ENCODE assay signal across 1 fruit fly cellular context in genomic region chr3R:25647577-25648257, dm6.
TF ChIP-seq lines count a peak whose summit lies in the region.

No protein-coding gene starts in this region.

TF ChIP-seq in whole organism, embryonic, 481 proteins besides CTCF, POLR2A, EP300 and RAD21 (continued from another document and continues in another):
- TF ChIP-seq CG1647 (GFP tag; optimal IDR thresholded peaks at IDR 0.05; lab: Kevin White, UChicago) = no peak
- no peak for TF ChIP-seq en (GFP tag; optimal IDR thresholded peaks at IDR 0.05; lab: Kevin White, UChicago)
- TF ChIP-seq CG15696 (tag; optimal IDR thresholded peaks at IDR 0.05; lab: Kevin White, UChicago) = no peak
- TF ChIP-seq tna (GFP tag; IDR thresholded peaks at IDR 0.05; lab: Robert Waterston, UW; ENCODE audit: partially characterized antibody) = peak; percentile 89
- no peak for TF ChIP-seq CG9797 (GFP tag; optimal IDR thresholded peaks at IDR 0.05; lab: Kevin White, UChicago)
- peak; percentile 85 for TF ChIP-seq kni (GFP tag; optimal IDR thresholded peaks at IDR 0.05; lab: Kevin White, UChicago)
- no peak for TF ChIP-seq CrebB (tag; optimal IDR thresholded peaks at IDR 0.05; lab: Kevin White, UChicago)
- TF ChIP-seq bowl (GFP tag; IDR thresholded peaks at IDR 0.05; lab: Robert Waterston, UW) = no peak
- TF ChIP-seq CG10543 (GFP tag; optimal IDR thresholded peaks at IDR 0.05; lab: Kevin White, UChicago) = no peak
- no peak for TF ChIP-seq ab (GFP tag; optimal IDR thresholded peaks at IDR 0.05; lab: Kevin White, UChicago)
- no peak for TF ChIP-seq ase (GFP tag; IDR thresholded peaks at IDR 0.05; lab: Robert Waterston, UW)
- no peak for TF ChIP-seq CG9215 (GFP tag; IDR thresholded peaks at IDR 0.05; lab: Robert Waterston, UW)
- TF ChIP-seq CG14710 (tag; optimal IDR thresholded peaks at IDR 0.05; lab: Kevin White, UChicago) = no peak
- TF ChIP-seq CG7987 (GFP tag; optimal IDR thresholded peaks at IDR 0.05; lab: Kevin White, UChicago) = peak; percentile 7
- no peak for TF ChIP-seq zf30C (GFP tag; optimal IDR thresholded peaks at IDR 0.05; lab: Kevin White, UChicago)
- TF ChIP-seq sens-2 (GFP tag; IDR thresholded peaks at IDR 0.05; lab: Robert Waterston, UW) = no peak
- TF ChIP-seq tin (GFP tag; optimal IDR thresholded peaks at IDR 0.05; lab: Kevin White, UChicago) = no peak
- no peak for TF ChIP-seq Nf-YA (GFP tag; IDR thresholded peaks at IDR 0.05; lab: Robert Waterston, UW)
- peak; percentile 37 for TF ChIP-seq BEAF-32 (GFP tag; optimal IDR thresholded peaks at IDR 0.05; lab: Kevin White, UChicago)
- peak; percentile 45; the same call in 1 of the 2 replicates for TF ChIP-seq ara (GFP tag; IDR thresholded peaks at IDR 0.05; lab: Robert Waterston, UW)
- TF ChIP-seq Lim3 (GFP tag; IDR thresholded peaks at IDR 0.05; lab: Robert Waterston, UW) = no peak
- TF ChIP-seq CG42726 (GFP tag; IDR thresholded peaks at IDR 0.05; lab: Robert Waterston, UW; ENCODE audit: partially characterized antibody) = no peak; the same call in 1 of the 2 replicates
- no peak for TF ChIP-seq CG9609 (GFP tag; optimal IDR thresholded peaks at IDR 0.05; lab: Kevin White, UChicago)
- no peak for TF ChIP-seq Rx (GFP tag; IDR thresholded peaks at IDR 0.05; lab: Robert Waterston, UW)
- TF ChIP-seq btn (GFP tag; optimal IDR thresholded peaks at IDR 0.05; lab: Kevin White, UChicago) = no peak
- peak; percentile 43 for TF ChIP-seq CG18262 (tag; optimal IDR thresholded peaks at IDR 0.05; lab: Kevin White, UChicago)
- no peak for TF ChIP-seq lmd (GFP tag; IDR thresholded peaks at IDR 0.05; lab: Robert Waterston, UW)
- TF ChIP-seq ind (GFP tag; optimal IDR thresholded peaks at IDR 0.05; lab: Kevin White, UChicago) = no peak
- no peak for TF ChIP-seq emc (GFP tag; optimal IDR thresholded peaks at IDR 0.05; lab: Kevin White, UChicago)
- TF ChIP-seq vvl (GFP tag; IDR thresholded peaks at IDR 0.05; lab: Robert Waterston, UW) = 0 out of 2 replicates have a peak, but pooled peaks have one; percentile 57
- no peak for TF ChIP-seq CG7556 (GFP tag; optimal IDR thresholded peaks at IDR 0.05; lab: Kevin White, UChicago)
- TF ChIP-seq CG6272 (GFP tag; IDR thresholded peaks at IDR 0.05; lab: Robert Waterston, UW) = no peak
- TF ChIP-seq CG10979 (tag; optimal IDR thresholded peaks at IDR 0.05; lab: Kevin White, UChicago) = peak; percentile 37
- TF ChIP-seq CG10267 (tag; optimal IDR thresholded peaks at IDR 0.05; lab: Kevin White, UChicago) = no peak
- peak; percentile 66 for TF ChIP-seq Drgx (GFP tag; IDR thresholded peaks at IDR 0.05; lab: Robert Waterston, UW)
- no peak for TF ChIP-seq Jarid2 (GFP tag; optimal IDR thresholded peaks at IDR 0.05; lab: Kevin White, UChicago)
- no peak for TF ChIP-seq E2f1 (GFP tag; IDR thresholded peaks at IDR 0.05; lab: Robert Waterston, UW)
- peak; percentile 47 for TF ChIP-seq CG4707 (GFP tag; optimal IDR thresholded peaks at IDR 0.05; lab: Kevin White, UChicago)
- no peak for TF ChIP-seq CG31388 (GFP tag; optimal IDR thresholded peaks at IDR 0.05; lab: Kevin White, UChicago)
- no peak for TF ChIP-seq C15 (GFP tag; IDR thresholded peaks at IDR 0.05; lab: Robert Waterston, UW)
- TF ChIP-seq CG8944 (GFP tag; optimal IDR thresholded peaks at IDR 0.05; lab: Kevin White, UChicago) = no peak
- TF ChIP-seq CG17328 (GFP tag; IDR thresholded peaks at IDR 0.05; lab: Robert Waterston, UW) = peak; percentile 19; the same call in 1 of the 2 replicates
- peak; percentile 2 for TF ChIP-seq CG34376 (GFP tag; optimal IDR thresholded peaks at IDR 0.05; lab: Kevin White, UChicago)
- TF ChIP-seq PHDP (tag; optimal IDR thresholded peaks at IDR 0.05; lab: Kevin White, UChicago) = peak; percentile 12
- peak; percentile 68 for TF ChIP-seq Dll (GFP tag; IDR thresholded peaks at IDR 0.05; lab: Robert Waterston, UW; ENCODE audit: partially characterized antibody)
- TF ChIP-seq Ets65A (GFP tag; lab: Kevin White, UChicago) = peak; percentile 88
- peak; percentile 9 for TF ChIP-seq Dad (GFP tag; optimal IDR thresholded peaks at IDR 0.05; lab: Kevin White, UChicago)
- TF ChIP-seq CG1024 (GFP tag; IDR thresholded peaks at IDR 0.05; lab: Robert Waterston, UW) = no peak
- TF ChIP-seq az2 (GFP tag; optimal IDR thresholded peaks at IDR 0.05; lab: Kevin White, UChicago) = no peak
- TF ChIP-seq phol (tag; optimal IDR thresholded peaks at IDR 0.05; lab: Kevin White, UChicago) = peak; percentile 17
- no peak for TF ChIP-seq cato (GFP tag; optimal IDR thresholded peaks at IDR 0.05; lab: Kevin White, UChicago; ENCODE audit: borderline replicate concordance)
- TF ChIP-seq gem (tag; optimal IDR thresholded peaks at IDR 0.05; lab: Kevin White, UChicago) = peak; percentile 4
- no peak for TF ChIP-seq CG15514 (GFP tag; optimal IDR thresholded peaks at IDR 0.05; lab: Kevin White, UChicago)
- no peak for TF ChIP-seq bab2 (GFP tag; optimal IDR thresholded peaks at IDR 0.05; lab: Kevin White, UChicago)
- no peak for TF ChIP-seq Chrac-16 (GFP tag; optimal IDR thresholded peaks at IDR 0.05; lab: Kevin White, UChicago)
- no peak for TF ChIP-seq fd102C (GFP tag; optimal IDR thresholded peaks at IDR 0.05; lab: Kevin White, UChicago)
- no peak for TF ChIP-seq CG15073 (GFP tag; optimal IDR thresholded peaks at IDR 0.05; lab: Kevin White, UChicago)
- no peak for TF ChIP-seq org-1 (GFP tag; optimal IDR thresholded peaks at IDR 0.05; lab: Kevin White, UChicago)
- no peak for TF ChIP-seq z (GFP tag; IDR thresholded peaks at IDR 0.05; lab: Robert Waterston, UW)
- peak; percentile 98 for TF ChIP-seq Adf1 (GFP tag; IDR thresholded peaks at IDR 0.05; lab: Robert Waterston, UW)
- TF ChIP-seq CG10565 (GFP tag; optimal IDR thresholded peaks at IDR 0.05; lab: Kevin White, UChicago) = no peak
- TF ChIP-seq usp (GFP tag; optimal IDR thresholded peaks at IDR 0.05; lab: Kevin White, UChicago) = no peak
- TF ChIP-seq CG34422 (GFP tag; IDR thresholded peaks at IDR 0.05; lab: Robert Waterston, UW) = no peak
- TF ChIP-seq CG7786 (GFP tag; optimal IDR thresholded peaks at IDR 0.05; lab: Kevin White, UChicago) = no peak
- TF ChIP-seq CG9437 (GFP tag; optimal IDR thresholded peaks at IDR 0.05; lab: Kevin White, UChicago) = no peak
- TF ChIP-seq MBD-R2 (GFP tag; IDR thresholded peaks at IDR 0.05; lab: Robert Waterston, UW) = peak; percentile 44; the same call in 1 of the 2 replicates
- no peak for TF ChIP-seq CG10147 (GFP tag; optimal IDR thresholded peaks at IDR 0.05; lab: Kevin White, UChicago)
- TF ChIP-seq CG6791 (GFP tag; IDR thresholded peaks at IDR 0.05; lab: Robert Waterston, UW; ENCODE audit: partially characterized antibody) = peak; percentile 96
- TF ChIP-seq D19B (GFP tag; optimal IDR thresholded peaks at IDR 0.05; lab: Kevin White, UChicago) = no peak
- no peak for TF ChIP-seq Kr (GFP tag; optimal IDR thresholded peaks at IDR 0.05; lab: Kevin White, UChicago)
- peak; percentile 67 for TF ChIP-seq Scr (GFP tag; IDR thresholded peaks at IDR 0.05; lab: Robert Waterston, UW; ENCODE audit: partially characterized antibody)
- TF ChIP-seq CG16779 (GFP tag; IDR thresholded peaks at IDR 0.05; lab: Robert Waterston, UW) = no peak
- no peak; the same call in 1 of the 2 replicates for TF ChIP-seq CG14441 (GFP tag; IDR thresholded peaks at IDR 0.05; lab: Robert Waterston, UW)
- TF ChIP-seq Fer3 (tag; optimal IDR thresholded peaks at IDR 0.05; lab: Kevin White, UChicago) = no peak
- TF ChIP-seq Atf3 (GFP tag; optimal IDR thresholded peaks at IDR 0.05; lab: Kevin White, UChicago) = no peak
- TF ChIP-seq Hmx (GFP tag; optimal IDR thresholded peaks at IDR 0.05; lab: Kevin White, UChicago) = no peak
- TF ChIP-seq CG14667 (GFP tag; IDR thresholded peaks at IDR 0.05; lab: Robert Waterston, UW) = no peak
- TF ChIP-seq gro (GFP tag; optimal IDR thresholded peaks at IDR 0.05; lab: Kevin White, UChicago) = no peak
- TF ChIP-seq Stat92E (GFP tag; optimal IDR thresholded peaks at IDR 0.05; lab: Kevin White, UChicago) = no peak
- no peak for TF ChIP-seq ap (GFP tag; IDR thresholded peaks at IDR 0.05; lab: Robert Waterston, UW)
- TF ChIP-seq sc (optimal IDR thresholded peaks at IDR 0.05; lab: Kevin White, UChicago) = no peak
- no peak for TF ChIP-seq sc (GFP tag; optimal IDR thresholded peaks at IDR 0.05; lab: Kevin White, UChicago)
- TF ChIP-seq sr (GFP tag; IDR thresholded peaks at IDR 0.05; lab: Robert Waterston, UW) = peak; percentile 97
- peak; percentile 91 for TF ChIP-seq HLH4C (GFP tag; IDR thresholded peaks at IDR 0.05; lab: Robert Waterston, UW; ENCODE audit: partially characterized antibody)
- TF ChIP-seq wor (GFP tag; IDR thresholded peaks at IDR 0.05; lab: Robert Waterston, UW) = no peak
- TF ChIP-seq gt (GFP tag; IDR thresholded peaks at IDR 0.05; lab: Robert Waterston, UW) = no peak
- no peak for TF ChIP-seq H2.0 (GFP tag; IDR thresholded peaks at IDR 0.05; lab: Robert Waterston, UW)
- TF ChIP-seq HHEX (GFP tag; optimal IDR thresholded peaks at IDR 0.05; lab: Kevin White, UChicago) = no peak
- TF ChIP-seq CG13894 (tag; optimal IDR thresholded peaks at IDR 0.05; lab: Kevin White, UChicago) = no peak
- no peak for TF ChIP-seq ham (GFP tag; IDR thresholded peaks at IDR 0.05; lab: Robert Waterston, UW)
- TF ChIP-seq dpn (GFP tag; optimal IDR thresholded peaks at IDR 0.05; lab: Kevin White, UChicago) = no peak
- TF ChIP-seq cad (GFP tag; optimal IDR thresholded peaks at IDR 0.05; lab: Kevin White, UChicago) = peak; percentile 66
- TF ChIP-seq zfh1 (GFP tag; IDR thresholded peaks at IDR 0.05; lab: Robert Waterston, UW) = peak; percentile 62; the same call in 2 of the 3 replicates
- no peak for TF ChIP-seq ac (GFP tag; optimal IDR thresholded peaks at IDR 0.05; lab: Kevin White, UChicago)
- no peak for TF ChIP-seq CG11085 (GFP tag; IDR thresholded peaks at IDR 0.05; lab: Robert Waterston, UW)
- no peak for TF ChIP-seq CG8089 (GFP tag; optimal IDR thresholded peaks at IDR 0.05; lab: Kevin White, UChicago)
- TF ChIP-seq CG11696 (GFP tag; IDR thresholded peaks at IDR 0.05; lab: Robert Waterston, UW) = peak; percentile 94
- no peak for TF ChIP-seq eyg (GFP tag; optimal IDR thresholded peaks at IDR 0.05; lab: Kevin White, UChicago)
- peak; percentile 70 for TF ChIP-seq CG32767 (GFP tag; IDR thresholded peaks at IDR 0.05; lab: Robert Waterston, UW)
- TF ChIP-seq CG7928 (GFP tag; optimal IDR thresholded peaks at IDR 0.05; lab: Kevin White, UChicago) = peak; percentile 70
- TF ChIP-seq abd-A (tag; optimal IDR thresholded peaks at IDR 0.05; lab: Kevin White, UChicago) = peak; percentile 73
- TF ChIP-seq toy (GFP tag; IDR thresholded peaks at IDR 0.05; lab: Robert Waterston, UW) = no peak
- TF ChIP-seq lola (GFP tag; optimal IDR thresholded peaks at IDR 0.05; lab: Kevin White, UChicago) = no peak
- TF ChIP-seq Mad (GFP tag; optimal IDR thresholded peaks at IDR 0.05; lab: Kevin White, UChicago) = no peak
- no peak for TF ChIP-seq CG18011 (GFP tag; optimal IDR thresholded peaks at IDR 0.05; lab: Kevin White, UChicago)
- no peak for TF ChIP-seq CG10654 (GFP tag; optimal IDR thresholded peaks at IDR 0.05; lab: Kevin White, UChicago)
- TF ChIP-seq nmo (GFP tag; optimal IDR thresholded peaks at IDR 0.05; lab: Kevin White, UChicago) = peak; percentile 27
- TF ChIP-seq CG1602 (GFP tag; optimal IDR thresholded peaks at IDR 0.05; lab: Kevin White, UChicago) = no peak
- TF ChIP-seq yki (optimal IDR thresholded peaks at IDR 0.05; lab: Kevin White, UChicago) = no peak
- peak; percentile 87 for TF ChIP-seq cg (GFP tag; optimal IDR thresholded peaks at IDR 0.05; lab: Kevin White, UChicago)
- TF ChIP-seq CG10462 (GFP tag; optimal IDR thresholded peaks at IDR 0.05; lab: Kevin White, UChicago) = no peak
- TF ChIP-seq CG2712 (tag; optimal IDR thresholded peaks at IDR 0.05; lab: Kevin White, UChicago) = peak; percentile 49
- no peak for TF ChIP-seq Elba2 (GFP tag; optimal IDR thresholded peaks at IDR 0.05; lab: Kevin White, UChicago)
- TF ChIP-seq gce (GFP tag; IDR thresholded peaks at IDR 0.05; lab: Robert Waterston, UW) = peak; percentile 16; the same call in 1 of the 3 replicates
- TF ChIP-seq Eip74EF (GFP tag; optimal IDR thresholded peaks at IDR 0.05; lab: Kevin White, UChicago) = peak in 1 of 2 experiments; percentile 28
- no peak for TF ChIP-seq dimm (GFP tag; IDR thresholded peaks at IDR 0.05; lab: Robert Waterston, UW)
- no peak for TF ChIP-seq jigr1 (GFP tag; IDR thresholded peaks at IDR 0.05; lab: Robert Waterston, UW)
- TF ChIP-seq Meics (GFP tag; optimal IDR thresholded peaks at IDR 0.05; lab: Kevin White, UChicago) = no peak
- no peak for TF ChIP-seq Vsx1 (GFP tag; optimal IDR thresholded peaks at IDR 0.05; lab: Kevin White, UChicago)
- TF ChIP-seq zfh2 (GFP tag; optimal IDR thresholded peaks at IDR 0.05; lab: Kevin White, UChicago) = no peak
- TF ChIP-seq CG10431 (GFP tag; optimal IDR thresholded peaks at IDR 0.05; lab: Kevin White, UChicago) = peak; percentile 28
- no peak for TF ChIP-seq CG4854 (GFP tag; optimal IDR thresholded peaks at IDR 0.05; lab: Kevin White, UChicago)
- TF ChIP-seq CG2120 (GFP tag; optimal IDR thresholded peaks at IDR 0.05; lab: Kevin White, UChicago) = no peak
- peak; percentile 65 for TF ChIP-seq chm (GFP tag; IDR thresholded peaks at IDR 0.05; lab: Robert Waterston, UW)
- TF ChIP-seq Lhr (GFP tag; optimal IDR thresholded peaks at IDR 0.05; lab: Kevin White, UChicago) = peak; percentile 13
- TF ChIP-seq ci (GFP tag; IDR thresholded peaks at IDR 0.05; lab: Robert Waterston, UW) = peak; percentile 82
- no peak for TF ChIP-seq Hr51 (GFP tag; optimal IDR thresholded peaks at IDR 0.05; lab: Kevin White, UChicago)
- TF ChIP-seq Med (GFP tag; lab: Kevin White, UChicago) = peak; percentile 82
- peak; percentile 71 for TF ChIP-seq CG31365 (tag; optimal IDR thresholded peaks at IDR 0.05; lab: Kevin White, UChicago)
- peak; percentile 50 for TF ChIP-seq Dref (GFP tag; IDR thresholded peaks at IDR 0.05; lab: Robert Waterston, UW)
- TF ChIP-seq B-H1 (GFP tag; IDR thresholded peaks at IDR 0.05; lab: Robert Waterston, UW) = no peak
- no peak for TF ChIP-seq CG11723 (GFP tag; optimal IDR thresholded peaks at IDR 0.05; lab: Kevin White, UChicago)
- TF ChIP-seq Bdp1 (GFP tag; optimal IDR thresholded peaks at IDR 0.05; lab: Kevin White, UChicago) = no peak
- TF ChIP-seq CG15479 (GFP tag; optimal IDR thresholded peaks at IDR 0.05; lab: Kevin White, UChicago) = peak; percentile 21
- no peak for TF ChIP-seq Mes4 (GFP tag; optimal IDR thresholded peaks at IDR 0.05; lab: Kevin White, UChicago)
- TF ChIP-seq CG8388 (GFP tag; optimal IDR thresholded peaks at IDR 0.05; lab: Kevin White, UChicago) = no peak
- TF ChIP-seq Gsc (GFP tag; IDR thresholded peaks at IDR 0.05; lab: Robert Waterston, UW) = no peak
- TF ChIP-seq ato (GFP tag; IDR thresholded peaks at IDR 0.05; lab: Robert Waterston, UW; ENCODE audit: partially characterized antibody) = peak; percentile 91; the same call in 1 of the 2 replicates
